Fruit fly (Drosophila melanogaster) whole organism, embryonic: ENCODE data around the gene CG9166.

Experiments used
- Blimp-1 ChIP-seq: fragments of 200-800 bp; sonication (Bioruptor generic); optimal IDR thresholded peaks from 3 replicates; lab custom pipeline; 2018; ENCODE audit warnings: missing biosample characterization, missing genetic modification characterization, mild to moderate bottlenecking, moderate library complexity, missing genetic modification reagents
- CG10147 ChIP-seq: fragments of 200-800 bp; sonication (Bioruptor generic); optimal IDR thresholded peaks from 2 replicates; lab custom pipeline; 2019; ENCODE audit warnings: missing biosample characterization, mild to moderate bottlenecking, missing genetic modification characterization, moderate library complexity
- CG10321 ChIP-seq: fragments of 200-800 bp; sonication (Bioruptor generic); IDR thresholded peaks from 2 replicates; pipeline ENCODE4 v1.3.6; 2022; ENCODE audit warnings: missing biosample characterization, missing genetic modification characterization
- CG11560 ChIP-seq: fragments of 200-800 bp; sonication (Bioruptor generic); IDR thresholded peaks from 3 replicates; pipeline ENCODE4 v1.3.6; 2022; ENCODE audit warnings: missing biosample characterization, missing genetic modification characterization
- CG12155 ChIP-seq: fragments of 200-800 bp; sonication (Bioruptor generic); optimal IDR thresholded peaks from 3 replicates; lab custom pipeline; 2016; ENCODE audit warnings: missing biosample characterization, missing genetic modification characterization
- CG12659 ChIP-seq: fragments of 200-800 bp; sonication (Bioruptor generic); optimal IDR thresholded peaks from 3 replicates; lab custom pipeline; 2017; ENCODE audit warnings: mild to moderate bottlenecking, missing biosample characterization, missing genetic modification reagents, missing genetic modification characterization
- CG14667 ChIP-seq: fragments of 200-800 bp; sonication (Bioruptor generic); IDR thresholded peaks from 2 replicates; pipeline ENCODE4 v1.3.6; 2022; ENCODE audit warnings: missing biosample characterization, missing genetic modification characterization
- CG14710 ChIP-seq: fragments of 200-800 bp; sonication (Bioruptor generic); optimal IDR thresholded peaks from 3 replicates; lab custom pipeline; 2019; ENCODE audit warnings: missing biosample characterization, mild to moderate bottlenecking, missing genetic modification characterization, moderate library complexity
- CG15269 ChIP-seq: fragments of 200-800 bp; sonication (Bioruptor generic); optimal IDR thresholded peaks from 2 replicates; lab custom pipeline; 2018; ENCODE audit warnings: missing biosample characterization, mild to moderate bottlenecking, missing genetic modification characterization, moderate library complexity
- CG15514 ChIP-seq: fragments of 200-800 bp; sonication (Bioruptor generic); optimal IDR thresholded peaks from 3 replicates; lab custom pipeline; 2017; ENCODE audit warnings: missing biosample characterization, missing genetic modification characterization, mild to moderate bottlenecking, moderate library complexity, missing genetic modification reagents
- CG16813 ChIP-seq: fragments of 200-800 bp; sonication (Bioruptor generic); IDR thresholded peaks from 3 replicates; pipeline ENCODE4 v1.3.6; 2022; ENCODE audit warnings: missing biosample characterization, missing genetic modification characterization; ENCODE audit not compliant: partially characterized antibody
- CG17912 ChIP-seq: fragments of 200-800 bp; sonication (Bioruptor generic); optimal IDR thresholded peaks from 2 replicates; lab custom pipeline; 2018; ENCODE audit warnings: missing biosample characterization, mild to moderate bottlenecking, missing genetic modification characterization
- CG18476 ChIP-seq: fragments of 200-800 bp; sonication (Bioruptor generic); optimal IDR thresholded peaks from 2 replicates; lab custom pipeline; 2016; ENCODE audit warnings: missing biosample characterization, mild to moderate bottlenecking, missing genetic modification characterization
- CG18599 ChIP-seq: fragments of 200-800 bp; sonication (Bioruptor generic); optimal IDR thresholded peaks from 3 replicates; lab custom pipeline; 2017; ENCODE audit warnings: missing biosample characterization, missing genetic modification characterization, mild to moderate bottlenecking, moderate library complexity, missing genetic modification reagents
- CG2129 ChIP-seq: fragments of 200-800 bp; sonication (Bioruptor generic); IDR thresholded peaks from 2 replicates; pipeline ENCODE4 v1.3.6; 2022; ENCODE audit warnings: missing biosample characterization, missing genetic modification characterization; ENCODE audit not compliant: partially characterized antibody
- CG3726 ChIP-seq: fragments of 200-800 bp; sonication (Bioruptor generic); IDR thresholded peaks from 3 replicates; pipeline ENCODE4, ENCODE4 v1.3.6; 2022; ENCODE audit warnings: missing biosample characterization, missing genetic modification characterization
- CG4424 ChIP-seq: fragments of 200-800 bp; sonication (Bioruptor generic); optimal IDR thresholded peaks from 3 replicates; lab custom pipeline; 2016; ENCODE audit warnings: missing biosample characterization, missing genetic modification characterization
- CG6175 ChIP-seq: fragments of 200-800 bp; sonication (Bioruptor generic); IDR thresholded peaks from 3 replicates; pipeline ENCODE4 v1.3.6; 2022; ENCODE audit warnings: missing biosample characterization, missing genetic modification characterization
- CG6272 ChIP-seq: fragments of 200-800 bp; sonication (Bioruptor generic); IDR thresholded peaks from 2 replicates; pipeline ENCODE4 v1.3.6; 2022; ENCODE audit warnings: missing biosample characterization, missing genetic modification characterization
- CG7556 ChIP-seq: fragments of 200-800 bp; sonication (Bioruptor generic); optimal IDR thresholded peaks from 2 replicates; lab custom pipeline; 2017; ENCODE audit warnings: missing biosample characterization, mild to moderate bottlenecking, missing genetic modification characterization
- CG7987 ChIP-seq: fragments of 200-800 bp; sonication (Bioruptor generic); optimal IDR thresholded peaks from 2 replicates; lab custom pipeline; 2018; ENCODE audit warnings: missing biosample characterization, mild to moderate bottlenecking, missing genetic modification characterization, moderate library complexity
- CG8478 ChIP-seq: fragments of >200 bp; optimal IDR thresholded peaks from 2 replicates; lab custom pipeline; 2018
- CkIIα-i1 ChIP-seq: fragments of 200-800 bp; sonication (Bioruptor generic); IDR thresholded peaks from 2 replicates; pipeline ENCODE4 v1.3.6; 2022; ENCODE audit warnings: missing biosample characterization, missing genetic modification characterization
- D19A ChIP-seq: fragments of 200-800 bp; optimal IDR thresholded peaks from 3 replicates; lab custom pipeline; 2019; ENCODE audit warnings: missing biosample characterization, mild to moderate bottlenecking, missing genetic modification characterization, moderate library complexity
- Dfd ChIP-seq, 2 experiments: fragments of >200 bp; optimal IDR thresholded peaks; 2 replicates each; lab custom pipeline; 2017; ENCODE audit warnings: missing biosample characterization in 2 of 2, missing genetic modification characterization in 2 of 2
- Fer2 ChIP-seq: fragments of 200-800 bp; sonication (Bioruptor generic); optimal IDR thresholded peaks from 2 replicates; lab custom pipeline; 2018; ENCODE audit warnings: missing biosample characterization, mild to moderate bottlenecking, missing genetic modification characterization, moderate library complexity
- Hr39 ChIP-seq: fragments of >200 bp; optimal IDR thresholded peaks from 2 replicates; lab custom pipeline; 2017
- Lhr ChIP-seq: fragments of 200-800 bp; sonication (Bioruptor generic); optimal IDR thresholded peaks from 3 replicates; lab custom pipeline; 2017; ENCODE audit warnings: mild to moderate bottlenecking, missing biosample characterization, missing genetic modification reagents, missing genetic modification characterization
- NFAT ChIP-seq: fragments of 200-800 bp; sonication (Bioruptor generic); IDR thresholded peaks from 2 replicates; pipeline ENCODE4 v1.3.6; 2022; ENCODE audit warnings: missing biosample characterization, missing genetic modification characterization
- Sry-β ChIP-seq: fragments of 200-800 bp; sonication (Bioruptor generic); optimal IDR thresholded peaks from 2 replicates; lab custom pipeline; 2018; ENCODE audit warnings: missing biosample characterization, mild to moderate bottlenecking, missing genetic modification characterization, moderate library complexity
- corto ChIP-seq: fragments of 200-800 bp; sonication (Bioruptor generic); optimal IDR thresholded peaks from 2 replicates; lab custom pipeline; 2016; ENCODE audit warnings: missing biosample characterization, mild to moderate bottlenecking, missing genetic modification characterization, moderate library complexity
- fru ChIP-seq: fragments of >200 bp; optimal IDR thresholded peaks from 2 replicates; lab custom pipeline; 2017
- gsb-n ChIP-seq: fragments of 200-800 bp; sonication (Bioruptor generic); optimal IDR thresholded peaks from 3 replicates; lab custom pipeline; 2018; ENCODE audit warnings: missing biosample characterization, mild to moderate bottlenecking, missing genetic modification characterization
- hkb ChIP-seq, 2 experiments: fragments of 200-800 bp in 1 of 2; fragments of >200 bp in 1 of 2; sonication (Bioruptor generic) in 1 of 2; IDR thresholded peaks in 1 of 2; optimal IDR thresholded peaks in 1 of 2; 2 replicates each; pipeline versions ENCODE4 v1.3.6 to Lab custom; 2017 to 2022; ENCODE audit warnings: missing biosample characterization in 1 of 2, missing genetic modification characterization in 1 of 2
- hth ChIP-seq: fragments of >200 bp; optimal IDR thresholded peaks from 2 replicates; lab custom pipeline; 2017; ENCODE audit warnings: inconsistent platforms
- p53 ChIP-seq: fragments of 200-800 bp; sonication (Bioruptor generic); optimal IDR thresholded peaks from 2 replicates; lab custom pipeline; 2016; ENCODE audit warnings: missing biosample characterization, missing genetic modification characterization
- phol ChIP-seq: fragments of 200-800 bp; sonication (Bioruptor generic); optimal IDR thresholded peaks from 3 replicates; lab custom pipeline; 2018; ENCODE audit warnings: missing biosample characterization, mild to moderate bottlenecking, missing genetic modification characterization, moderate library complexity
- pita ChIP-seq: fragments of 200-800 bp; sonication (Bioruptor generic); optimal IDR thresholded peaks from 2 replicates; lab custom pipeline; 2017; ENCODE audit warnings: missing biosample characterization, mild to moderate bottlenecking, missing genetic modification characterization
- pros ChIP-seq: fragments of 200-800 bp; sonication (Bioruptor generic); optimal IDR thresholded peaks from 3 replicates; lab custom pipeline; 2019; ENCODE audit warnings: missing biosample characterization, mild to moderate bottlenecking, missing genetic modification characterization, moderate library complexity
- ranshi ChIP-seq: fragments of 200-800 bp; sonication (Bioruptor generic); IDR thresholded peaks from 2 replicates; pipeline ENCODE4 v1.3.6; 2022; ENCODE audit warnings: missing biosample characterization, missing genetic modification characterization
- run ChIP-seq: fragments of 200-800 bp; sonication (Bioruptor generic); optimal IDR thresholded peaks from 3 replicates; lab custom pipeline; 2018; ENCODE audit warnings: missing biosample characterization, mild to moderate bottlenecking, missing genetic modification characterization
- salm ChIP-seq: fragments of 200-800 bp; sonication (Bioruptor generic); optimal IDR thresholded peaks from 2 replicates; lab custom pipeline; 2018; ENCODE audit warnings: missing biosample characterization, mild to moderate bottlenecking, missing genetic modification characterization
- sima ChIP-seq: fragments of 200-800 bp; sonication (Bioruptor generic); optimal IDR thresholded peaks from 2 replicates; lab custom pipeline; 2016; ENCODE audit warnings: missing biosample characterization, missing genetic modification characterization
- ssp ChIP-seq: fragments of 200-800 bp; sonication (Bioruptor generic); IDR thresholded peaks from 2 replicates; pipeline ENCODE4 v1.3.6; 2022; ENCODE audit warnings: missing biosample characterization, missing genetic modification characterization
- tio ChIP-seq: fragments of 200-800 bp; sonication (Bioruptor generic); optimal IDR thresholded peaks from 2 replicates; lab custom pipeline; 2017; ENCODE audit warnings: missing biosample characterization, missing genetic modification characterization, inconsistent platforms
- unc-4 ChIP-seq: fragments of 200-800 bp; sonication (Bioruptor generic); IDR thresholded peaks from 2 replicates; pipeline ENCODE4 v1.3.6; 2022; ENCODE audit warnings: missing biosample characterization, missing genetic modification characterization; ENCODE audit not compliant: partially characterized antibody
- vnd ChIP-seq: fragments of 200-800 bp; sonication (Bioruptor generic); IDR thresholded peaks from 3 replicates; pipeline ENCODE4 v1.3.6; 2022; ENCODE audit warnings: missing biosample characterization, missing genetic modification characterization; ENCODE audit not compliant: partially characterized antibody
- wor ChIP-seq: fragments of 200-800 bp; sonication (Bioruptor generic); IDR thresholded peaks from 2 replicates; pipeline ENCODE4 v1.3.6; 2022; ENCODE audit warnings: missing biosample characterization, missing genetic modification characterization
- zf30C ChIP-seq: fragments of 200-800 bp; sonication (Bioruptor generic); optimal IDR thresholded peaks from 3 replicates; lab custom pipeline; 2018; ENCODE audit warnings: missing biosample characterization, mild to moderate bottlenecking, missing genetic modification characterization
- zfh2 ChIP-seq: fragments of 200-800 bp; sonication (Bioruptor generic); optimal IDR thresholded peaks from 2 replicates; lab custom pipeline; 2016; ENCODE audit warnings: missing biosample characterization, missing genetic modification characterization

CG9166 gene

dm6 chr3L:1378862-1379543, 28.1 kb downstream of the CG9166 start (continued):
- no peak for TF ChIP-seq zfh2 (GFP tag; lab: Kevin White, UChicago)
- TF ChIP-seq CG14667 (GFP tag; lab: Robert Waterston, UW): peak; percentile 49
- peak; percentile 68 for TF ChIP-seq CG7556 (GFP tag; lab: Kevin White, UChicago)
- peak; percentile 39; the same call in 1 of the 2 replicates for TF ChIP-seq CG6272
- peak; percentile 64 for TF ChIP-seq CG14710 (tag; lab: Kevin White, UChicago)
- TF ChIP-seq fru (lab: Kevin White, UChicago): no peak
- peak; percentile 55 for TF ChIP-seq D19A (tag; lab: Kevin White, UChicago)
- TF ChIP-seq CG12155 (GFP tag; lab: Kevin White, UChicago): no peak
- no peak for TF ChIP-seq hth (lab: Kevin White, UChicago)
- TF ChIP-seq CG6175 (GFP tag; lab: Robert Waterston, UW): peak; percentile 16; the same call in 1 of the 3 replicates
- TF ChIP-seq Fer2 (tag; lab: Kevin White, UChicago): no peak
- peak; percentile 36 for TF ChIP-seq Lhr (GFP tag; lab: Kevin White, UChicago)
- TF ChIP-seq run (tag; lab: Kevin White, UChicago): no peak
- TF ChIP-seq Hr39 (lab: Kevin White, UChicago): no peak
- TF ChIP-seq pita (GFP tag; lab: Kevin White, UChicago): no peak
- TF ChIP-seq zf30C (GFP tag; lab: Kevin White, UChicago): peak; percentile 38
- no peak for TF ChIP-seq wor (GFP tag; lab: Robert Waterston, UW)
- 0 out of 3 replicates have a peak, but pooled peaks have one; percentile 39 for TF ChIP-seq CG11560 (tag; lab: Robert Waterston, UW)
- TF ChIP-seq CG8478 (lab: Kevin White, UChicago): no peak
- TF ChIP-seq CG18476 (GFP tag; lab: Kevin White, UChicago): peak; percentile 29
- TF ChIP-seq ssp (GFP tag; lab: Robert Waterston, UW): peak; percentile 47
- TF ChIP-seq Dfd (GFP tag; optimal IDR thresholded peaks at IDR 0.05; lab: Kevin White, UChicago): no peak
- TF ChIP-seq CG3726 (GFP tag; lab: Robert Waterston, UW): peak; percentile 75; the same call in 2 of the 3 replicates
- TF ChIP-seq CG15514 (GFP tag; lab: Kevin White, UChicago): no peak
- TF ChIP-seq Blimp-1: peak; percentile 61
- peak; percentile 44 for TF ChIP-seq CG18599 (GFP tag; lab: Kevin White, UChicago)
- peak; percentile 23 for TF ChIP-seq corto
- TF ChIP-seq CG10147 (GFP tag; lab: Kevin White, UChicago): no peak
- TF ChIP-seq NFAT (GFP tag; lab: Robert Waterston, UW): no peak
- TF ChIP-seq ranshi (GFP tag; lab: Robert Waterston, UW): 0 out of 2 replicates have a peak, but pooled peaks have one; percentile 27
- TF ChIP-seq CkIIα-i1 (GFP tag; lab: Robert Waterston, UW): no peak
- TF ChIP-seq hkb (optimal IDR thresholded peaks at IDR 0.05; lab: Kevin White, UChicago): no peak
- TF ChIP-seq hkb (GFP tag; IDR thresholded peaks at IDR 0.05; lab: Robert Waterston, UW): peak; percentile 68; the same call in 1 of the 2 replicates
- TF ChIP-seq Sry-β (GFP tag; lab: Kevin White, UChicago): no peak
- no peak for TF ChIP-seq vnd (GFP tag; lab: Robert Waterston, UW)
- TF ChIP-seq CG16813: no peak
- no peak for TF ChIP-seq salm (tag; lab: Kevin White, UChicago)
- peak; percentile 46 for TF ChIP-seq CG4424 (GFP tag; lab: Kevin White, UChicago)
- no peak for TF ChIP-seq p53 (GFP tag; lab: Kevin White, UChicago)
- TF ChIP-seq CG15269 (tag; lab: Kevin White, UChicago): peak; percentile 39
- TF ChIP-seq CG10321: no peak
- no peak for TF ChIP-seq CG7987 (GFP tag; lab: Kevin White, UChicago)
- TF ChIP-seq tio (GFP tag; lab: Kevin White, UChicago): no peak
- TF ChIP-seq CG12659 (GFP tag; lab: Kevin White, UChicago): peak; percentile 45
- no peak for TF ChIP-seq unc-4 (GFP tag; lab: Robert Waterston, UW)
- TF ChIP-seq pros (GFP tag; lab: Kevin White, UChicago): no peak
- TF ChIP-seq sima (GFP tag; lab: Kevin White, UChicago): no peak
- peak; percentile 66 for TF ChIP-seq phol
- no peak for TF ChIP-seq CG2129 (GFP tag; lab: Robert Waterston, UW)
- TF ChIP-seq gsb-n (tag; lab: Kevin White, UChicago): peak; percentile 66
- TF ChIP-seq CG17912 (GFP tag; lab: Kevin White, UChicago): no peak
